Worm (Caenorhabditis elegans) whole organism, L2 larva: Measurements from ENCODE around the gene nhr-127.

Source experiments
- F13H6.1 ChIP-seq: sonication (generic microtip); optimal IDR thresholded peaks from 2 replicates; lab custom pipeline; 2016; ENCODE audit warnings: missing genetic modification characterization, missing compliant biosample characterization
- R02D3.7 ChIP-seq: fragments of 150-350 bp; optimal IDR thresholded peaks from 2 replicates; lab custom pipeline; 2014; ENCODE audit warnings: missing biosample characterization, missing genetic modification characterization
- Y55F3AM.14 ChIP-seq: fragments of 200-800 bp; sonication (Bioruptor generic); optimal IDR thresholded peaks from 2 replicates; lab custom pipeline; 2018; ENCODE audit warnings: mild to moderate bottlenecking, missing genetic modification characterization, missing compliant biosample characterization
- ZK546.5 ChIP-seq: sonication (generic microtip); optimal IDR thresholded peaks from 2 replicates; lab custom pipeline; 2017; ENCODE audit warnings: missing biosample characterization, missing genetic modification characterization
- ama-1 ChIP-seq: fragments of 150-350 bp; optimal IDR thresholded peaks from 2 replicates; lab custom pipeline; 2018; ENCODE audit warnings: inconsistent platforms
- blmp-1 ChIP-seq: sonication (generic microtip); optimal IDR thresholded peaks from 2 replicates; lab custom pipeline; 2017; ENCODE audit warnings: missing genetic modification characterization, mild to moderate bottlenecking, missing compliant biosample characterization, antibody characterized with exemption, moderate library complexity; ENCODE audit not compliant: insufficient read depth
- ceh-16 ChIP-seq: fragments of 150-350 bp; optimal IDR thresholded peaks from 2 replicates; lab custom pipeline; 2014; ENCODE audit warnings: missing biosample characterization, missing genetic modification characterization
- ceh-82 ChIP-seq: fragments of 150-350 bp; optimal IDR thresholded peaks from 2 replicates; lab custom pipeline; 2014; ENCODE audit warnings: missing biosample characterization, missing genetic modification characterization
- crh-2 ChIP-seq: sonication (generic microtip); optimal IDR thresholded peaks from 2 replicates; lab custom pipeline; 2017; ENCODE audit warnings: missing biosample characterization, missing genetic modification characterization
- dmd-4 ChIP-seq: sonication (generic microtip); optimal IDR thresholded peaks from 2 replicates; lab custom pipeline; 2017; ENCODE audit warnings: missing biosample characterization, missing genetic modification characterization
- egl-27 ChIP-seq: sonication (generic microtip); optimal IDR thresholded peaks from 3 replicates; lab custom pipeline; 2017; ENCODE audit warnings: missing biosample characterization, missing genetic modification reagents, missing genetic modification characterization
- elt-1 ChIP-seq: fragments of 150-350 bp; optimal IDR thresholded peaks from 2 replicates; lab custom pipeline; 2014; ENCODE audit warnings: missing biosample characterization, missing genetic modification characterization
- elt-3 ChIP-seq: sonication (generic microtip); optimal IDR thresholded peaks from 2 replicates; lab custom pipeline; 2017; ENCODE audit warnings: missing biosample characterization, missing genetic modification characterization
- fos-1 ChIP-seq: fragments of 150-350 bp; optimal IDR thresholded peaks from 2 replicates; lab custom pipeline; 2014; ENCODE audit warnings: missing biosample characterization, missing genetic modification characterization
- gmeb-1 ChIP-seq: fragments of 150-350 bp; optimal IDR thresholded peaks from 2 replicates; lab custom pipeline; 2014; ENCODE audit warnings: missing biosample characterization, missing genetic modification characterization
- lin-11 ChIP-seq: fragments of 150-350 bp; sonication (generic microtip); optimal IDR thresholded peaks from 2 replicates; lab custom pipeline; 2014; ENCODE audit warnings: missing biosample characterization, missing genetic modification characterization, inconsistent platforms, mixed read lengths
- lin-13 ChIP-seq: fragments of 150-350 bp; optimal IDR thresholded peaks from 2 replicates; lab custom pipeline; 2014; ENCODE audit warnings: missing biosample characterization, missing genetic modification reagents, missing genetic modification characterization
- lin-39 ChIP-seq: fragments of 150-350 bp; optimal IDR thresholded peaks from 2 replicates; lab custom pipeline; 2014; ENCODE audit warnings: missing biosample characterization, missing genetic modification reagents, missing genetic modification characterization
- lsy-2 ChIP-seq, 2 experiments: fragments of 150-350 bp in 1 of 2; sonication (generic microtip) in 1 of 2; optimal IDR thresholded peaks; 2 replicates each; lab custom pipeline; 2014 to 2017; ENCODE audit warnings: missing biosample characterization in 2 of 2, missing genetic modification characterization in 2 of 2
- mbf-1 ChIP-seq: sonication (generic microtip); optimal IDR thresholded peaks from 2 replicates; lab custom pipeline; 2017; ENCODE audit warnings: missing biosample characterization, missing genetic modification characterization
- mdl-1 ChIP-seq, 2 experiments: fragments of 150-350 bp in 1 of 2; sonication (generic microtip) in 1 of 2; optimal IDR thresholded peaks; 2 replicates each; lab custom pipeline; 2017; ENCODE audit warnings: missing biosample characterization in 2 of 2, missing genetic modification characterization in 2 of 2
- nhr-10 ChIP-seq: sonication (generic microtip); optimal IDR thresholded peaks from 2 replicates; lab custom pipeline; 2017; ENCODE audit warnings: missing biosample characterization, missing genetic modification characterization
- nhr-12 ChIP-seq: fragments of 150-350 bp; optimal IDR thresholded peaks from 2 replicates; lab custom pipeline; 2014; ENCODE audit warnings: missing biosample characterization, missing genetic modification characterization
- nhr-21 ChIP-seq: fragments of 150-350 bp; optimal IDR thresholded peaks from 2 replicates; lab custom pipeline; 2014; ENCODE audit warnings: missing biosample characterization, missing genetic modification characterization
- nhr-237 ChIP-seq: fragments of 150-350 bp; optimal IDR thresholded peaks from 2 replicates; lab custom pipeline; 2014; ENCODE audit warnings: missing biosample characterization, missing genetic modification characterization
- nhr-77 ChIP-seq: fragments of 150-350 bp; optimal IDR thresholded peaks from 2 replicates; lab custom pipeline; 2014; ENCODE audit warnings: missing biosample characterization, missing genetic modification characterization
- peb-1 ChIP-seq: fragments of 150-350 bp; optimal IDR thresholded peaks from 2 replicates; lab custom pipeline; 2014; ENCODE audit warnings: missing biosample characterization, missing genetic modification characterization
- sem-4 ChIP-seq: fragments of 150-350 bp; optimal IDR thresholded peaks from 2 replicates; lab custom pipeline; 2014; ENCODE audit warnings: missing biosample characterization, missing genetic modification reagents, missing genetic modification characterization
- skn-1 ChIP-seq: sonication (generic microtip); optimal IDR thresholded peaks from 2 replicates; lab custom pipeline; 2017; ENCODE audit warnings: missing biosample characterization, missing genetic modification characterization
- sma-3 ChIP-seq: sonication (generic microtip); optimal IDR thresholded peaks from 2 replicates; lab custom pipeline; 2016; ENCODE audit warnings: missing genetic modification reagents, missing genetic modification characterization, missing compliant biosample characterization
- sma-9 ChIP-seq, 2 experiments: fragments of 150-350 bp in 1 of 2; sonication (generic microtip) in 1 of 2; optimal IDR thresholded peaks; 2 replicates each; lab custom pipeline; 2014 to 2016; ENCODE audit warnings: missing genetic modification characterization in 2 of 2, mild to moderate bottlenecking in 1 of 2, missing biosample characterization in 1 of 2, missing compliant biosample characterization in 1 of 2, missing genetic modification reagents in 1 of 2, moderate library complexity in 1 of 2
- snpc-4 ChIP-seq: fragments of 150-350 bp; optimal IDR thresholded peaks from 2 replicates; lab custom pipeline; 2014; ENCODE audit warnings: missing biosample characterization, missing genetic modification characterization
- unc-39 ChIP-seq: fragments of 150-350 bp; optimal IDR thresholded peaks from 2 replicates; lab custom pipeline; 2014; ENCODE audit warnings: missing biosample characterization, missing genetic modification characterization
- zag-1 ChIP-seq: fragments of 150-350 bp; optimal IDR thresholded peaks from 2 replicates; lab custom pipeline; 2014; ENCODE audit warnings: missing biosample characterization, missing genetic modification characterization
- ztf-1 ChIP-seq: fragments of 200-800 bp; sonication (Bioruptor generic); conservative IDR thresholded peaks from 2 replicates; pipeline ENCODE4 v1.3.6; 2022; ENCODE audit warnings: missing genetic modification characterization, missing compliant biosample characterization
- ztf-4 ChIP-seq: fragments of 150-350 bp; optimal IDR thresholded peaks from 2 replicates; lab custom pipeline; 2014; ENCODE audit warnings: missing biosample characterization, missing genetic modification characterization

The nhr-127 gene

ce11 chrV:16277918-16278317, 18.1 kb downstream of the nhr-127 start, which contains the start of gene cyp-37B1:
cyp-37B1 (plus strand) TSS chrV:16278116.
- TF ChIP-seq Y55F3AM.14 (GFP tag; lab: Kevin White, UChicago), result no peak
- no peak for TF ChIP-seq ceh-16 (tag; lab: Kevin White, UChicago)
- TF ChIP-seq nhr-12 (tag; lab: Kevin White, UChicago), result no peak
- TF ChIP-seq sem-4, result no peak
- TF ChIP-seq crh-2, result peak; percentile 10
- peak; percentile 64 for TF ChIP-seq fos-1 (tag; lab: Kevin White, UChicago)
- no peak for TF ChIP-seq nhr-77 (tag; lab: Kevin White, UChicago)
- TF ChIP-seq mbf-1 (tag; lab: Kevin White, UChicago), result no peak
- TF ChIP-seq elt-3, result no peak
- no peak for TF ChIP-seq snpc-4 (tag; lab: Kevin White, UChicago)
- no peak for TF ChIP-seq sma-3 (GFP tag; lab: Kevin White, UChicago)
- TF ChIP-seq sma-9 (GFP tag; optimal IDR thresholded peaks at IDR 0.05; lab: Kevin White, UChicago), result peak; percentile 76
- no peak for TF ChIP-seq sma-9 (tag; optimal IDR thresholded peaks at IDR 0.05; lab: Kevin White, UChicago)
- TF ChIP-seq lin-13 (GFP tag; lab: Kevin White, UChicago), result no peak
- TF ChIP-seq gmeb-1 (tag; lab: Kevin White, UChicago), result peak; percentile 45

ce11 chrV:16282147-16282546, 22.4 kb downstream of the nhr-127 start, which contains the start of gene F28G4.2:
F28G4.2 (minus strand) TSS chrV:16282321.
- peak; percentile 40 for TF ChIP-seq blmp-1 (tag; lab: Kevin White, UChicago)
- no peak for TF ChIP-seq unc-39 (tag; lab: Kevin White, UChicago)
- TF ChIP-seq, all 48 proteins: peak for 1

- no peak for TF ChIP-seq peb-1 (tag; lab: Kevin White, UChicago)
- no peak for TF ChIP-seq egl-27 (tag; lab: Kevin White, UChicago)
Measured at ce11 chrV:16285794-16286193, 26.0 kb downstream of the nhr-127 start, which contains the start of gene F28G4.4. F28G4.4 (minus strand) TSS chrV:16285894.

- no peak for TF ChIP-seq ama-1
- TF ChIP-seq F13H6.1, result no peak
- no peak for TF ChIP-seq sma-3 (GFP tag; lab: Kevin White, UChicago)
- TF ChIP-seq mbf-1 (tag; lab: Kevin White, UChicago), result no peak
- TF ChIP-seq, all 48 proteins: peak for 0
Measured at ce11 chrV:16287619-16288018, 27.8 kb downstream of the nhr-127 start, which contains the start of gene F28G4.3. F28G4.3 (minus strand) TSS chrV:16287719.

ce11 chrV:16292409-16292808, 32.6 kb downstream of the nhr-127 start, which contains the start of gene oac-5:
oac-5 (plus strand) TSS chrV:16292709.
- TF ChIP-seq mdl-1 (tag; optimal IDR thresholded peaks at IDR 0.05; lab: Kevin White, UChicago) (no peak), nhr-21 (tag; lab: Kevin White, UChicago) (no peak), ztf-4 (no peak), elt-3 (no peak), mbf-1 (tag; lab: Kevin White, UChicago) (no peak), elt-1 (tag; lab: Kevin White, UChicago) (no peak), nhr-237 (tag; lab: Kevin White, UChicago) (no peak), ZK546.5 (tag; lab: Kevin White, UChicago) (no peak), sem-4 (no peak), skn-1 (no peak), nhr-10 (tag; lab: Kevin White, UChicago) (no peak), R02D3.7 (no peak), lsy-2 (tag; optimal IDR thresholded peaks at IDR 0.05; lab: Kevin White, UChicago) (no peak), zag-1 (tag; lab: Kevin White, UChicago) (no peak), lin-39 (tag; lab: Kevin White, UChicago) (no peak), egl-27 (tag; lab: Kevin White, UChicago) (no peak), ama-1 (no peak), ceh-82 (tag; lab: Kevin White, UChicago) (no peak)

- no peak for TF ChIP-seq ztf-4
- TF ChIP-seq peb-1 (tag; lab: Kevin White, UChicago), result no peak
- no peak for TF ChIP-seq nhr-21 (tag; lab: Kevin White, UChicago)
- TF ChIP-seq blmp-1 (tag; lab: Kevin White, UChicago), result no peak
- TF ChIP-seq elt-1 (tag; lab: Kevin White, UChicago), result no peak
- no peak for TF ChIP-seq dmd-4 (tag; lab: Kevin White, UChicago)
- TF ChIP-seq ztf-1, result no peak
- no peak for TF ChIP-seq skn-1
- TF ChIP-seq mdl-1 (tag; optimal IDR thresholded peaks at IDR 0.05; lab: Kevin White, UChicago), result no peak
- no peak for TF ChIP-seq egl-27 (tag; lab: Kevin White, UChicago)
- no peak for TF ChIP-seq sma-3 (GFP tag; lab: Kevin White, UChicago)
- TF ChIP-seq lin-13 (GFP tag; lab: Kevin White, UChicago), result no peak
- TF ChIP-seq F13H6.1, result no peak
- no peak for TF ChIP-seq ceh-16 (tag; lab: Kevin White, UChicago)
- TF ChIP-seq lin-11 (tag; lab: Kevin White, UChicago), result no peak
- no peak for TF ChIP-seq fos-1 (tag; lab: Kevin White, UChicago)
Measured at ce11 chrV:16297070-16297469, 37.3 kb downstream of the nhr-127 start, which contains the start of gene srbc-83. srbc-83 (plus strand) TSS chrV:16297370.
